Fruit fly (Drosophila melanogaster) whole organism, embryonic: Measurements from ENCODE around the gene CG6901.

Experiments
- CG17359 ChIP-seq: fragments of 200-800 bp; sonication (Bioruptor generic); optimal IDR thresholded peaks from 3 replicates; lab custom pipeline; 2018; ENCODE audit warnings: missing biosample characterization, mild to moderate bottlenecking, missing genetic modification characterization, moderate library complexity
- Ssrp ChIP-seq: fragments of 200-800 bp; sonication (Bioruptor generic); optimal IDR thresholded peaks from 2 replicates; lab custom pipeline; 2018; ENCODE audit warnings: missing biosample characterization, mild to moderate bottlenecking, missing genetic modification characterization, moderate library complexity
- al ChIP-seq: fragments of 200-800 bp; sonication (Bioruptor generic); IDR thresholded peaks from 2 replicates; pipeline ENCODE4 v1.3.6; 2022; ENCODE audit warnings: missing biosample characterization, missing genetic modification characterization
- az2 ChIP-seq: fragments of 200-800 bp; sonication (Bioruptor generic); optimal IDR thresholded peaks from 3 replicates; lab custom pipeline; 2016; ENCODE audit warnings: missing biosample characterization, missing genetic modification characterization
- cas ChIP-seq: fragments of 200-800 bp; sonication (Bioruptor generic); IDR thresholded peaks from 2 replicates; pipeline ENCODE4 v1.3.6; 2022; ENCODE audit warnings: missing biosample characterization, missing genetic modification characterization
- gsb ChIP-seq: fragments of 200-800 bp; sonication (Bioruptor generic); IDR thresholded peaks from 2 replicates; pipeline ENCODE4 v1.3.6; 2022; ENCODE audit warnings: missing biosample characterization, missing genetic modification characterization
- zfh1 ChIP-seq: fragments of 200-800 bp; sonication (Bioruptor generic); IDR thresholded peaks from 3 replicates; pipeline ENCODE4 v1.3.6; 2022; ENCODE audit warnings: missing biosample characterization, missing genetic modification characterization

DNA sequence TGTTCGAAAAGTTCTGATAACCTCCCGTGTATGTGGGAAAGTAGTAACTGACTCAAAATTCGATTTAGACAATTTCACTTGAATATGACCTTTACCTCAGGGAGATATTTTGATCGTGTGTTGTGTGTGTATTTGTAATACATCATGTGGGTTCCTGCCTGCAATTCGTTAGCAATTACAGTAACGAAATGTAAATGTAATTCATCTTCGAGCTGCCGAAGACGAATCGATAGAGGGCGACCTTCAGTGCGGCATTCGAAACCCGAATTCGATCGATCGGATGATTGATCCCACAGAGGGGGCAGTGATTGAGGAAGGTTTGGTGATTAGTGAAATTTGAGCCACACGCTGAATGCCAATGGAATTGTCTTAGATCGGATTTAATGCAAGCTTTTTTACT lies 47.2 kb downstream of the CG6901 start, which contains the start of gene CG10317:
- TF ChIP-seq Ssrp = no peak
- no peak for TF ChIP-seq az2
- TF ChIP-seq al (GFP tag; lab: Robert Waterston, UW) = no peak
- TF ChIP-seq CG17359 (tag; lab: Kevin White, UChicago) = no peak
- no peak for TF ChIP-seq zfh1 (GFP tag; lab: Robert Waterston, UW)
- no peak for TF ChIP-seq gsb (GFP tag; lab: Robert Waterston, UW)
- TF ChIP-seq cas (GFP tag; lab: Robert Waterston, UW) = no peak
